Fruit fly (Drosophila melanogaster): ENCODE data around the gene CG7668.
A peak's percentile ranks its signal among the peaks of the same experiment; 100 is the strongest.

dm6 chr3L:20003235-20003493, 628 bp downstream of the CG7668 start:
- no peak for TF ChIP-seq sna (GFP tag; IDR thresholded peaks at IDR 0.05; ENCODE audit: partially characterized antibody)
- TF ChIP-seq CG3065 (GFP tag; optimal IDR thresholded peaks at IDR 0.05), result no peak
- no peak for TF ChIP-seq ac (GFP tag; optimal IDR thresholded peaks at IDR 0.05)
- no peak for TF ChIP-seq Lim3 (GFP tag; IDR thresholded peaks at IDR 0.05)
- no peak for TF ChIP-seq psq (GFP tag; optimal IDR thresholded peaks at IDR 0.05)
- TF ChIP-seq Usf (GFP tag; optimal IDR thresholded peaks at IDR 0.05), result no peak
- no peak for TF ChIP-seq Sry-β (GFP tag; optimal IDR thresholded peaks at IDR 0.05)
- TF ChIP-seq CG9876 (GFP tag; optimal IDR thresholded peaks at IDR 0.05), result no peak
- TF ChIP-seq CG11398 (GFP tag; optimal IDR thresholded peaks at IDR 0.05), result no peak
- TF ChIP-seq Drgx (GFP tag; IDR thresholded peaks at IDR 0.05), result peak; percentile 3; the same call in 1 of the 2 replicates
- no peak for TF ChIP-seq pan (optimal IDR thresholded peaks at IDR 0.05)
- TF ChIP-seq pan (GFP tag; optimal IDR thresholded peaks at IDR 0.05 in 1 of 2, IDR thresholded peaks at IDR 0.05 in 1 of 2), result no peak
- no peak for TF ChIP-seq Nf-YB (GFP tag; optimal IDR thresholded peaks at IDR 0.05)
- no peak for TF ChIP-seq CG13287 (GFP tag; IDR thresholded peaks at IDR 0.05; ENCODE audit: partially characterized antibody)
